Fruit fly (Drosophila melanogaster) whole organism, prepupa: ENCODE results near the gene Gbs-76A.

ENCODE experiments used
- CG4318 ChIP-seq: fragments of 200-800 bp; sonication (Bioruptor generic); optimal IDR thresholded peaks from 3 replicates; lab custom pipeline; 2017; ENCODE audit warnings: missing biosample characterization, mild to moderate bottlenecking, missing genetic modification characterization
- CG8119 ChIP-seq: fragments of 200-800 bp; sonication (Bioruptor generic); IDR thresholded peaks from 3 replicates; pipeline ENCODE4 v1.3.6; 2022; ENCODE audit warnings: missing biosample characterization, missing genetic modification characterization
- Ets21C ChIP-seq: fragments of 200-800 bp; sonication (Bioruptor generic); optimal IDR thresholded peaks from 3 replicates; lab custom pipeline; 2016; ENCODE audit warnings: missing biosample characterization, missing genetic modification characterization
- Gug ChIP-seq: fragments of 200-800 bp; sonication (Bioruptor generic); IDR thresholded peaks from 2 replicates; pipeline ENCODE4 v1.3.6; 2022; ENCODE audit warnings: missing biosample characterization, missing genetic modification characterization
- esn ChIP-seq: fragments of 200-800 bp; sonication (Bioruptor generic); optimal IDR thresholded peaks from 2 replicates; lab custom pipeline; 2016; ENCODE audit warnings: missing biosample characterization, mild to moderate bottlenecking, missing genetic modification characterization, moderate library complexity
- svp ChIP-seq: fragments of 200-800 bp; sonication (Bioruptor generic); peaks from one replicate; lab custom pipeline; 2016; ENCODE audit warnings: missing biosample characterization, missing genetic modification characterization

DNA sequence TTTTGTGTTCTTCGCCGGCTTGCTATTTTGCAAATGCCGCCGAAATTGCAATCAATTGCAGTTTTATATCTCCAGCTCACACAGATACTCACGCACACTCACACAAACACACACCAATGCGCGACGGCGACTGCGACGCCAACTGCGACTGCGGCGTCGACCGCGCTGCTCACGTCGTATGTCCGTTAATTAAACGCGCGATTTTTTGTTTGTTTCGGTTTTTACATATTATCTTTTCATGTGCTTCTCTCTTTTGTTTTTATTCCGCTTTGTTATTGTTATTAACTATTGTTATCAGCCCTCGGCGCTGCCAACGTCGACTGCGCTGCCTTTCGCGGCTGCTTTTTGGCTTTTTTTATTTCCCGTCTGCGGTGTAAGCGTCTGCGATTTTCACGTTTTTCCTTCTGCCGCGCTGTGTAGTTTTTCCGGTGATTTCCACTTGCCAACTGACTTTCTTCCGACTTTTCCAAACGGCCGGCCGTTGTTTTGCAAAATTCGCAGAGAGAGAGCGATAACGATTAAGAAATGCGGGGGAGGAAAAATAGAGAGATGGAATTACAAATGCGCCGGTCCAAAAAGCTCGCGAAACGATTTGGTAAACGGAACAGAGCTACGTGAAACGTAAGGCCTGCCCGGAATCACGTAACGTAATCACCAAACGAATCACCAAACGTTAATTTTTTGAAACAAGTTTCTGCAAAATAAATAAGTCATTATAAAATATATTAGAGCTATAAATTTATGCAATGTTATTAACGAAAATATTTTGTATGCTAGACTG is 57.5 kb downstream of the Gbs-76A start, which contains the start of gene fz2:
- TF ChIP-seq svp (GFP tag; lab: Kevin White, UChicago) (no peak), CG8119 (GFP tag; lab: Robert Waterston, UW) (peak; percentile 25; the same call in 1 of the 3 replicates), esn (no peak), CG4318 (GFP tag; lab: Kevin White, UChicago) (no peak), Gug (GFP tag; lab: Robert Waterston, UW) (no peak), Ets21C (no peak)
